Worm (Caenorhabditis elegans): ENCODE data around the gene sos-1.
A peak's percentile ranks its signal among the peaks of the same experiment; 100 is the strongest.
"Not testable (repeated sequence)": the region's sequence is repeated elsewhere in the genome, so short reads cannot be mapped to it uniquely, and the experiment has no call there.

sos-1 gene

ce11 chrV:4569999-4570627 is 21.0 kb upstream of the sos-1 start, which contains the start of gene sut-2 (continued):
- TF ChIP-seq madf-9 (GFP tag; conservative IDR thresholded peaks at IDR 0.05) (no peak), nhr-76 (tag; optimal IDR thresholded peaks at IDR 0.05) (no peak), F10B5.3 (tag; optimal IDR thresholded peaks at IDR 0.05) (no peak), nhr-28 (tag; optimal IDR thresholded peaks at IDR 0.05) (peak; percentile 10), nhr-25 (tag; optimal IDR thresholded peaks at IDR 0.05; ENCODE audit: borderline replicate concordance, insufficient read depth) (no peak), snpc-1.2 (GFP tag; IDR thresholded peaks at IDR 0.05) (no peak), dve-1 (tag; optimal IDR thresholded peaks at IDR 0.05; ENCODE audit: insufficient read depth) (no peak)

ce11 chrV:4562493-4562892 is 13.4 kb upstream of the sos-1 start:
- TF ChIP-seq aha-1 (tag) (peak; percentile 75), D1046.2 (GFP tag; IDR thresholded peaks at IDR 0.05) (no peak), set-16 (GFP tag; IDR thresholded peaks at IDR 0.05) (0 out of 2 replicates have a peak, but pooled peaks have one; percentile 34)

- not testable (repeated sequence) for TF ChIP-seq R02D3.7 (tag; optimal IDR thresholded peaks at IDR 0.05); zip-11 (GFP tag; IDR thresholded peaks at IDR 0.05); hlh-11 (tag; optimal IDR thresholded peaks at IDR 0.05)
Measured at ce11 chrV:4560441-4560840, 11.3 kb upstream of the sos-1 start, which contains the start of gene Y61A9LA.4. TSS of gene Y61A9LA.4 (plus strand) at chrV:4560741.

- TF ChIP-seq zag-1 (tag; optimal IDR thresholded peaks at IDR 0.05) = no peak
- TF ChIP-seq unc-39 (tag; optimal IDR thresholded peaks at IDR 0.05) = no peak
- no peak for TF ChIP-seq vab-7 (GFP tag; IDR thresholded peaks at IDR 0.05)
- no peak for TF ChIP-seq ztf-7 (tag; optimal IDR thresholded peaks at IDR 0.05)
- TF ChIP-seq madf-5 (GFP tag; IDR thresholded peaks at IDR 0.05) = no peak
- no peak for TF ChIP-seq hmg-1.1 (GFP tag; IDR thresholded peaks at IDR 0.05)
- peak in 1 of 2 experiments; percentile 37 for TF ChIP-seq unc-62 (GFP tag; optimal IDR thresholded peaks at IDR 0.05 in 1 of 2)
- TF ChIP-seq unc-62 (tag; optimal IDR thresholded peaks at IDR 0.05) = no peak
Measured at ce11 chrV:4559701-4560100, 10.6 kb upstream of the sos-1 start, which contains the start of gene Y61A9LA.7. TSS of gene Y61A9LA.7 (minus strand) at chrV:4559801.

- TF ChIP-seq set-16 (GFP tag; IDR thresholded peaks at IDR 0.05); sdz-12 (GFP tag; optimal IDR thresholded peaks at IDR 0.05); lim-7 (GFP tag; IDR thresholded peaks at IDR 0.05): not testable (repeated sequence)
Measured at ce11 chrV:4553572-4553971, 4.5 kb upstream of the sos-1 start, which contains the start of gene Y61A9LA.12. TSS of gene Y61A9LA.12 (plus strand) at chrV:4553872.

- TF ChIP-seq F37D6.2 (tag; optimal IDR thresholded peaks at IDR 0.05) (peak; percentile 0), ctbp-1 (GFP tag; IDR thresholded peaks at IDR 0.05) (0 out of 2 replicates have a peak, but pooled peaks have one; percentile 66), dmd-6 (GFP tag; IDR thresholded peaks at IDR 0.05) (0 out of 2 replicates have a peak, but pooled peaks have one; percentile 19), lsy-2 (tag; optimal IDR thresholded peaks at IDR 0.05) (peak in 1 of 2 experiments; percentile 36), ceh-20 (GFP tag; IDR thresholded peaks at IDR 0.05) (peak; percentile 19; the same call in 1 of the 2 replicates), dmd-9 (GFP tag; IDR thresholded peaks at IDR 0.05) (peak; percentile 44; the same call in 1 of the 2 replicates), arid-1 (GFP tag; conservative IDR thresholded peaks at IDR 0.05) (0 out of 2 replicates have a peak, but pooled peaks have one; percentile 12), F49E8.2 (tag; optimal IDR thresholded peaks at IDR 0.05; ENCODE audit: borderline replicate concordance) (peak; percentile 56), mes-2 (tag; optimal IDR thresholded peaks at IDR 0.05; ENCODE audit: poor library complexity, severe bottlenecking) (peak; percentile 61), hmg-1.1 (GFP tag; IDR thresholded peaks at IDR 0.05) (peak; percentile 31; the same call in 1 of the 2 replicates)
Measured at ce11 chrV:4552394-4553096, 3.5 kb upstream of the sos-1 start.

Data from whole organism, L4 larva.